Worm (Caenorhabditis elegans): ENCODE data around the gene srh-274.
A peak's percentile ranks its signal among the peaks of the same experiment; 100 is the strongest.
"Not testable (repeated sequence)": the region's sequence is repeated elsewhere in the genome, so short reads cannot be mapped to it uniquely, and the experiment has no call there.

The srh-274 gene

ce11 chrII:1024684-1025083, 41.7 kb downstream of the srh-274 start, which contains the start of gene btb-11:
btb-11 (minus strand) TSS chrII:1024784.
- TF ChIP-seq F49E8.2 (tag; optimal IDR thresholded peaks at IDR 0.05; ENCODE audit: borderline replicate concordance); ceh-20 (GFP tag; IDR thresholded peaks at IDR 0.05); lin-39 (tag; optimal IDR thresholded peaks at IDR 0.05): not testable (repeated sequence)

- no peak for TF ChIP-seq ceh-82 (tag; optimal IDR thresholded peaks at IDR 0.05)
- TF ChIP-seq dpl-1 (GFP tag; optimal IDR thresholded peaks at IDR 0.05), result no peak
- TF ChIP-seq spr-1 (tag; optimal IDR thresholded peaks at IDR 0.05), result no peak
- TF ChIP-seq sdz-12 (GFP tag; optimal IDR thresholded peaks at IDR 0.05), result no peak
- TF ChIP-seq cey-2 (tag; optimal IDR thresholded peaks at IDR 0.05; ENCODE audit: borderline replicate concordance, insufficient read depth), result no peak
- TF ChIP-seq zfp-3 (GFP tag; conservative IDR thresholded peaks at IDR 0.05), result no peak
- TF ChIP-seq lin-38 (GFP tag; IDR thresholded peaks at IDR 0.05), result no peak
- TF ChIP-seq tra-1 (GFP tag; IDR thresholded peaks at IDR 0.05), result no peak
- no peak for TF ChIP-seq pha-4 (GFP tag; IDR thresholded peaks at IDR 0.05)
- no peak for TF ChIP-seq pha-4 (tag; optimal IDR thresholded peaks at IDR 0.05)
- no peak for TF ChIP-seq nhr-6 (tag; optimal IDR thresholded peaks at IDR 0.05)
- TF ChIP-seq ctbp-1 (GFP tag; IDR thresholded peaks at IDR 0.05), result no peak
- no peak for TF ChIP-seq mes-2 (tag; optimal IDR thresholded peaks at IDR 0.05; ENCODE audit: poor library complexity, severe bottlenecking)
- no peak for TF ChIP-seq dmd-6 (GFP tag; IDR thresholded peaks at IDR 0.05)
- no peak for TF ChIP-seq T20F7.1 (GFP tag; optimal IDR thresholded peaks at IDR 0.05)
- no peak for TF ChIP-seq daf-16 (GFP tag; optimal IDR thresholded peaks at IDR 0.05)
- no peak for TF ChIP-seq daf-16 (tag; optimal IDR thresholded peaks at IDR 0.05)
- TF ChIP-seq skn-1 (tag; optimal IDR thresholded peaks at IDR 0.05), result no peak
- no peak for TF ChIP-seq nhr-77 (tag; optimal IDR thresholded peaks at IDR 0.05)
- no peak for TF ChIP-seq lin-13 (GFP tag; optimal IDR thresholded peaks at IDR 0.05)
These were observed 43.7 kb downstream of the srh-274 start, which contains the start of gene M01D1.12 for ce11 chrII:1026670-1027069. M01D1.12 (plus strand) TSS chrII:1026970.

ce11 chrII:1028602-1029001, 45.7 kb downstream of the srh-274 start, which contains the start of gene math-34:
math-34 (plus strand) TSS chrII:1028972.
- TF ChIP-seq hmg-1.1 (GFP tag; IDR thresholded peaks at IDR 0.05), result no peak
- no peak for TF ChIP-seq Y105C5A.15 (GFP tag; IDR thresholded peaks at IDR 0.05)
- TF ChIP-seq lin-29 (GFP tag; IDR thresholded peaks at IDR 0.05), result no peak
- TF ChIP-seq mxl-2 (GFP tag; conservative IDR thresholded peaks at IDR 0.05), result no peak
- TF ChIP-seq lim-7 (GFP tag; IDR thresholded peaks at IDR 0.05), result no peak
- no peak for TF ChIP-seq nhr-25 (tag; optimal IDR thresholded peaks at IDR 0.05; ENCODE audit: borderline replicate concordance, insufficient read depth)
- TF ChIP-seq zfp-3 (GFP tag; conservative IDR thresholded peaks at IDR 0.05), result no peak
- TF ChIP-seq php-3 (GFP tag; IDR thresholded peaks at IDR 0.05), result no peak
- peak; percentile 65 for TF ChIP-seq nhr-28 (tag; optimal IDR thresholded peaks at IDR 0.05)
- no peak for TF ChIP-seq mxl-3 (GFP tag; optimal IDR thresholded peaks at IDR 0.05)
- no peak for TF ChIP-seq hlh-11 (tag; optimal IDR thresholded peaks at IDR 0.05)
- TF ChIP-seq daf-16 (GFP tag; optimal IDR thresholded peaks at IDR 0.05), result no peak
- peak; percentile 68 for TF ChIP-seq daf-16 (tag; optimal IDR thresholded peaks at IDR 0.05)
- no peak for TF ChIP-seq zip-2 (tag; optimal IDR thresholded peaks at IDR 0.05)
- 0 out of 2 replicates have a peak, but pooled peaks have one; percentile 23 for TF ChIP-seq tra-1 (GFP tag; IDR thresholded peaks at IDR 0.05)
- TF ChIP-seq pqm-1 (tag; optimal IDR thresholded peaks at IDR 0.05), result peak; percentile 52
- no peak for TF ChIP-seq mes-2 (tag; optimal IDR thresholded peaks at IDR 0.05; ENCODE audit: poor library complexity, severe bottlenecking)
- TF ChIP-seq daf-12 (tag; optimal IDR thresholded peaks at IDR 0.05), result no peak
- no peak for TF ChIP-seq mdl-1 (tag; optimal IDR thresholded peaks at IDR 0.05)
- TF ChIP-seq nhr-48 (tag; optimal IDR thresholded peaks at IDR 0.05), result no peak
- TF ChIP-seq madf-5 (GFP tag; IDR thresholded peaks at IDR 0.05), result no peak
- no peak for TF ChIP-seq F49E8.2 (tag; optimal IDR thresholded peaks at IDR 0.05; ENCODE audit: borderline replicate concordance)
- peak; percentile 68 for TF ChIP-seq dmd-6 (GFP tag; IDR thresholded peaks at IDR 0.05)
- TF ChIP-seq arid-1 (GFP tag; conservative IDR thresholded peaks at IDR 0.05), result no peak
- TF ChIP-seq sdz-12 (GFP tag; optimal IDR thresholded peaks at IDR 0.05), result no peak
- TF ChIP-seq nhr-77 (tag; optimal IDR thresholded peaks at IDR 0.05), result peak; percentile 41
- no peak for TF ChIP-seq T26A8.4 (GFP tag; IDR thresholded peaks at IDR 0.05)
- no peak for TF ChIP-seq ces-1 (GFP tag; optimal IDR thresholded peaks at IDR 0.05)
